Fruit fly (Drosophila melanogaster) S2 (cell line): ENCODE measurements around the gene SIDL.

Source experiments
- CG8478 ChIP-seq: fragments of >200 bp; optimal IDR thresholded peaks from 2 replicates; lab custom pipeline; 2018
- CTCF ChIP-seq, 2 experiments: fragments of >200 bp; optimal IDR thresholded peaks; 2 replicates each; lab custom pipeline; 2018

DNA sequence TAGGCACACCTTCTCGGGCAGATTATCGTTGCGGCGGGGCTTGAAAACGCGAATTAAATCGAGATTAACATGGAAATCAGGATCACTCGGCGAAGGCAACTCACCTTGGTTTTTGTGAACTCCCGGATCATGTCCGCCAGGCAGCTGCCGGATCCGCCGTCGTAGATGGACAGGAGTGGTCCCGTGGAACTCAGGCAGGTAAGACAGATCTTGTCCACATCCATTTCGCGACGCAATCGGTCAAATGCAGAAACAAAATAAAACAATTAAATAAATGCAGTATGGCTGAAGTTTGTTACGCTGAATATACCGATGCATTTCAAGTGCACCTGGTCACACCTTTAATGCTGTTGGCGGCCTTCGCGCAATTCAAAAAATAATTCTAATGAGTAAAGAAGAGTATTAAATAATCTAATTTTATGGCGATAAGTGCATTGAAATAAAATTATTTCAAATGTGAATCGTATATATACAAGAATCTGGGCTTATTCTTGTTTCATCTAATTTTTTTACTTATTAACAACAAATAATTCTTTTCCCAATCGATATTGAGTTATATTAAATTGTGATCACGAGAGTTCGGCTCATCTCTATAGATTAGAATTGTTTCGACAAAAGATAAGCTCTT is 5.2 kb downstream of the SIDL start, which contains the start of the genes CG6654 and CG4210:
- TF ChIP-seq CG8478 = no peak
- TF ChIP-seq CTCF (optimal IDR thresholded peaks at IDR 0.05; lab: Kevin White, UChicago) = no peak
